Worm (Caenorhabditis elegans) whole organism, mixed stage, embryonic: ENCODE data around the gene Y32B12B.8.

Experiments
- M03D4.4 ChIP-seq: sonication (generic microtip); optimal IDR thresholded peaks from 2 replicates; lab custom pipeline; 2017; ENCODE audit warnings: mild to moderate bottlenecking, missing genetic modification characterization, missing compliant biosample characterization
- bed-3 ChIP-seq: fragments of 200-800 bp; sonication (Bioruptor generic); optimal IDR thresholded peaks from 3 replicates; lab custom pipeline; 2018; ENCODE audit warnings: mild to moderate bottlenecking, missing genetic modification characterization, moderate library complexity, missing compliant biosample characterization
- blmp-1 ChIP-seq: fragments of 150-350 bp; optimal IDR thresholded peaks from 2 replicates; lab custom pipeline; 2014; ENCODE audit warnings: missing biosample characterization, missing genetic modification characterization
- ceh-39 ChIP-seq: fragments of 150-350 bp; optimal IDR thresholded peaks from 2 replicates; lab custom pipeline; 2014; ENCODE audit warnings: missing biosample characterization, missing genetic modification characterization
- ceh-43 ChIP-seq: fragments of 200-800 bp; sonication (Bioruptor generic); optimal IDR thresholded peaks from 2 replicates; lab custom pipeline; 2018; ENCODE audit warnings: mild to moderate bottlenecking, missing genetic modification characterization, moderate library complexity, missing compliant biosample characterization
- ceh-83 ChIP-seq: fragments of 200-800 bp; sonication (Bioruptor generic); optimal IDR thresholded peaks from 2 replicates; lab custom pipeline; 2018; ENCODE audit warnings: mild to moderate bottlenecking, missing genetic modification characterization, missing compliant biosample characterization
- ces-1 ChIP-seq: fragments of 150-350 bp; optimal IDR thresholded peaks from 2 replicates; lab custom pipeline; 2014; ENCODE audit warnings: missing biosample characterization, missing genetic modification reagents, missing genetic modification characterization
- cnd-1 ChIP-seq: fragments of 200-800 bp; sonication (Bioruptor generic); optimal IDR thresholded peaks from 2 replicates; lab custom pipeline; 2018; ENCODE audit warnings: mild to moderate bottlenecking, missing genetic modification characterization, missing compliant biosample characterization
- drap-1 ChIP-seq: fragments of 200-800 bp; sonication (Bioruptor generic); optimal IDR thresholded peaks from 3 replicates; lab custom pipeline; 2018; ENCODE audit warnings: mild to moderate bottlenecking, missing genetic modification characterization, missing compliant biosample characterization
- elt-1 ChIP-seq: sonication (generic microtip); optimal IDR thresholded peaks from 2 replicates; lab custom pipeline; 2017; ENCODE audit warnings: missing genetic modification characterization, mild to moderate bottlenecking, missing compliant biosample characterization, antibody characterized with exemption, moderate library complexity, borderline replicate concordance; ENCODE audit not compliant: insufficient read depth
- elt-3 ChIP-seq: fragments of 150-350 bp; optimal IDR thresholded peaks from 2 replicates; lab custom pipeline; 2014; ENCODE audit warnings: missing biosample characterization, missing genetic modification characterization
- flh-1 ChIP-seq: fragments of 200-800 bp; sonication (Bioruptor generic); optimal IDR thresholded peaks from 2 replicates; lab custom pipeline; 2018; ENCODE audit warnings: mild to moderate bottlenecking, missing genetic modification characterization, moderate library complexity, missing compliant biosample characterization
- ham-2 ChIP-seq: fragments of 200-800 bp; sonication (Bioruptor generic); optimal IDR thresholded peaks from 2 replicates; lab custom pipeline; 2018; ENCODE audit warnings: mild to moderate bottlenecking, missing genetic modification characterization, missing compliant biosample characterization
- hlh-1 ChIP-seq: fragments of 150-350 bp; optimal IDR thresholded peaks from 2 replicates; lab custom pipeline; 2014; ENCODE audit warnings: missing biosample characterization, missing genetic modification reagents, missing genetic modification characterization
- lin-13 ChIP-seq: fragments of 150-350 bp; optimal IDR thresholded peaks from 2 replicates; lab custom pipeline; 2014; ENCODE audit warnings: missing biosample characterization, missing genetic modification characterization
- lin-32 ChIP-seq: fragments of 200-800 bp; sonication (Bioruptor generic); optimal IDR thresholded peaks from 2 replicates; lab custom pipeline; 2018; ENCODE audit warnings: mild to moderate bottlenecking, missing genetic modification characterization, missing compliant biosample characterization
- lsy-2 ChIP-seq: fragments of 150-350 bp; optimal IDR thresholded peaks from 2 replicates; lab custom pipeline; 2014; ENCODE audit warnings: missing biosample characterization, missing genetic modification characterization
- mab-5 ChIP-seq: fragments of 150-350 bp; optimal IDR thresholded peaks from 2 replicates; lab custom pipeline; 2014; ENCODE audit warnings: missing biosample characterization, missing genetic modification characterization
- mep-1 ChIP-seq: fragments of 150-350 bp; optimal IDR thresholded peaks from 2 replicates; lab custom pipeline; 2017; ENCODE audit warnings: missing biosample characterization, missing genetic modification reagents, missing genetic modification characterization, inconsistent platforms
- nhr-12 ChIP-seq: fragments of 150-350 bp; optimal IDR thresholded peaks from 2 replicates; lab custom pipeline; 2014; ENCODE audit warnings: missing biosample characterization, missing genetic modification characterization
- nhr-2 ChIP-seq: fragments of 150-350 bp; optimal IDR thresholded peaks from 2 replicates; lab custom pipeline; 2014; ENCODE audit warnings: missing biosample characterization, missing genetic modification characterization
- nhr-237 ChIP-seq: fragments of 150-350 bp; optimal IDR thresholded peaks from 2 replicates; lab custom pipeline; 2014; ENCODE audit warnings: missing biosample characterization, missing genetic modification characterization
- nhr-28 ChIP-seq: fragments of 150-350 bp; optimal IDR thresholded peaks from 2 replicates; lab custom pipeline; 2014; ENCODE audit warnings: missing biosample characterization, missing genetic modification characterization
- nhr-76 ChIP-seq: sonication (generic microtip); optimal IDR thresholded peaks from 2 replicates; lab custom pipeline; 2017; ENCODE audit warnings: missing biosample characterization, missing genetic modification characterization
- pha-4 ChIP-seq: fragments of 150-350 bp; optimal IDR thresholded peaks from 2 replicates; lab custom pipeline; 2018; ENCODE audit warnings: missing biosample characterization, missing genetic modification reagents, missing genetic modification characterization
- sem-2 ChIP-seq: fragments of 200-800 bp; sonication (Bioruptor generic); optimal IDR thresholded peaks from 2 replicates; lab custom pipeline; 2018; ENCODE audit warnings: mild to moderate bottlenecking, missing genetic modification characterization, missing compliant biosample characterization
- snpc-4 ChIP-seq: fragments of 150-350 bp; optimal IDR thresholded peaks from 2 replicates; lab custom pipeline; 2014; ENCODE audit warnings: missing biosample characterization, missing genetic modification characterization
- sptf-1 ChIP-seq: sonication (generic microtip); optimal IDR thresholded peaks from 2 replicates; lab custom pipeline; 2017; ENCODE audit warnings: mild to moderate bottlenecking, missing genetic modification characterization, moderate library complexity, missing compliant biosample characterization
- tbx-8 ChIP-seq: fragments of 200-800 bp; sonication (Bioruptor generic); optimal IDR thresholded peaks from 2 replicates; lab custom pipeline; 2018; ENCODE audit warnings: mild to moderate bottlenecking, missing genetic modification characterization, moderate library complexity, missing compliant biosample characterization
- unc-120 ChIP-seq: sonication (generic microtip); optimal IDR thresholded peaks from 2 replicates; lab custom pipeline; 2017; ENCODE audit warnings: missing genetic modification characterization, missing compliant biosample characterization; ENCODE audit not compliant: poor library complexity, severe bottlenecking
- unc-39 ChIP-seq: fragments of 150-350 bp; optimal IDR thresholded peaks from 2 replicates; lab custom pipeline; 2014; ENCODE audit warnings: missing biosample characterization, missing genetic modification characterization
- zip-8 ChIP-seq: fragments of 150-350 bp; optimal IDR thresholded peaks from 2 replicates; lab custom pipeline; 2014; ENCODE audit warnings: missing biosample characterization, missing genetic modification characterization
- ztf-11 ChIP-seq: fragments of 150-350 bp; optimal IDR thresholded peaks from 2 replicates; lab custom pipeline; 2014; ENCODE audit warnings: missing biosample characterization, missing genetic modification characterization

Gene Y32B12B.8

ce11 chrV:16535172-16535571 is at the start of gene Y32B12B.8:
Y32B12B.8 (plus strand) TSS chrV:16535472.
- TF ChIP-seq elt-1 (no peak), blmp-1 (tag; lab: Kevin White, UChicago) (no peak), ztf-11 (tag; lab: Kevin White, UChicago) (no peak), nhr-28 (tag; lab: Kevin White, UChicago) (no peak), snpc-4 (no peak), unc-120 (tag; lab: Kevin White, UChicago) (no peak), nhr-12 (tag; lab: Kevin White, UChicago) (no peak), bed-3 (GFP tag; lab: Kevin White, UChicago) (no peak), M03D4.4 (tag; lab: Kevin White, UChicago) (no peak), mab-5 (tag; lab: Kevin White, UChicago) (no peak), nhr-237 (tag; lab: Kevin White, UChicago) (no peak), elt-3 (no peak), mep-1 (no peak), ham-2 (GFP tag; lab: Kevin White, UChicago) (no peak), ces-1 (GFP tag; lab: Kevin White, UChicago) (no peak), flh-1 (GFP tag; lab: Kevin White, UChicago) (no peak), sptf-1 (tag; lab: Kevin White, UChicago) (no peak)

ce11 chrV:16487474-16487873 is 47.8 kb upstream of the Y32B12B.8 start, which contains the start of gene Y32B12A.5:
Y32B12A.5 (minus strand) TSS chrV:16487574.
- TF ChIP-seq flh-1 (GFP tag; lab: Kevin White, UChicago) (no peak), mep-1 (no peak), unc-39 (tag; lab: Kevin White, UChicago) (no peak), lin-13 (tag; lab: Kevin White, UChicago) (no peak), ces-1 (GFP tag; lab: Kevin White, UChicago) (no peak), blmp-1 (tag; lab: Kevin White, UChicago) (no peak), snpc-4 (no peak), pha-4 (tag; lab: Kevin White, UChicago) (no peak), unc-120 (tag; lab: Kevin White, UChicago) (no peak), mab-5 (tag; lab: Kevin White, UChicago) (no peak), nhr-76 (no peak), elt-1 (no peak), drap-1 (no peak), zip-8 (tag; lab: Kevin White, UChicago) (no peak), tbx-8 (GFP tag; lab: Kevin White, UChicago) (no peak), cnd-1 (tag; lab: Kevin White, UChicago) (no peak), sptf-1 (tag; lab: Kevin White, UChicago) (no peak), hlh-1 (tag; lab: Kevin White, UChicago) (no peak)

DNA sequence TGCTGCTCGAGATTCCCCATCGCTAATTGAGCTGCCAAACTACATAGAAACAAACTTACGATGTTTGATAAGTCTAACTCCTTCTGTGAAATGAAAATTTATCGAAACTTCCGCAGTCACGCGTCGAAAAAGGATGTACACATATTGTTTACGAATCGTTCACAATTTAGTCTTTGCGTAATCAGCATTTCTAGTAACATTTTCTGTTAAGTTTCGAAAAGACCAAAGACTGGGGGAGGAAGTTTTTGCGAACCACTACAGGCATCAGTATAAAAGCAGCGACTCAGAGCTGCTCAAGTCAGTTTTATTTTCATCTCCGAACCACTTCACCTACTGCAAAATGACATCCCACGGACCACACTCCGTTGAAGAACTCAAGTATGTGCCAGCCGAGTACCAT is 47.1 kb upstream of the Y32B12B.8 start, which contains the start of gene sqst-4:
Gene sqst-4 (plus strand): TSS at position 301 of the 400 bp plus-strand sequence.
- TF ChIP-seq snpc-4 (no peak), unc-120 (tag; lab: Kevin White, UChicago) (no peak), nhr-12 (tag; lab: Kevin White, UChicago) (no peak), ham-2 (GFP tag; lab: Kevin White, UChicago) (no peak), pha-4 (tag; lab: Kevin White, UChicago) (no peak), ces-1 (GFP tag; lab: Kevin White, UChicago) (no peak), ceh-83 (GFP tag; lab: Kevin White, UChicago) (no peak), lin-32 (GFP tag; lab: Kevin White, UChicago) (no peak), M03D4.4 (tag; lab: Kevin White, UChicago) (no peak), nhr-2 (tag; lab: Kevin White, UChicago) (no peak), tbx-8 (GFP tag; lab: Kevin White, UChicago) (no peak), hlh-1 (tag; lab: Kevin White, UChicago) (no peak), sem-2 (no peak), mab-5 (tag; lab: Kevin White, UChicago) (no peak)
- TF ChIP-seq, all 35 proteins: peak for 0

ce11 chrV:16494359-16494758 is 40.9 kb upstream of the Y32B12B.8 start, which contains the start of gene comt-2:
comt-2 (minus strand) TSS chrV:16494489.
- no peak for TF ChIP-seq lsy-2 (tag; lab: Kevin White, UChicago)
- TF ChIP-seq flh-1 (GFP tag; lab: Kevin White, UChicago): no peak
- no peak for TF ChIP-seq ham-2 (GFP tag; lab: Kevin White, UChicago)
- no peak for TF ChIP-seq nhr-2 (tag; lab: Kevin White, UChicago)
- no peak for TF ChIP-seq hlh-1 (tag; lab: Kevin White, UChicago)
- TF ChIP-seq nhr-76: no peak
- no peak for TF ChIP-seq drap-1
- TF ChIP-seq pha-4 (tag; lab: Kevin White, UChicago): no peak
- no peak for TF ChIP-seq blmp-1 (tag; lab: Kevin White, UChicago)
- no peak for TF ChIP-seq nhr-28 (tag; lab: Kevin White, UChicago)
- TF ChIP-seq ces-1 (GFP tag; lab: Kevin White, UChicago): no peak
- TF ChIP-seq bed-3 (GFP tag; lab: Kevin White, UChicago): no peak
- TF ChIP-seq cnd-1 (tag; lab: Kevin White, UChicago): no peak
- no peak for TF ChIP-seq elt-3
- TF ChIP-seq unc-120 (tag; lab: Kevin White, UChicago): no peak
- no peak for TF ChIP-seq lin-13 (tag; lab: Kevin White, UChicago)
- TF ChIP-seq ceh-39 (tag; lab: Kevin White, UChicago): no peak
- TF ChIP-seq ceh-43 (GFP tag; lab: Kevin White, UChicago): no peak
